Worm (Caenorhabditis elegans) whole organism, L4 larva: Measurements from ENCODE around the gene srh-10.

Experiments used
- F37D6.2 ChIP-seq: sonication (generic microtip); optimal IDR thresholded peaks from 2 replicates; lab custom pipeline; 2016; ENCODE audit warnings: mild to moderate bottlenecking, missing genetic modification characterization, missing compliant biosample characterization
- vab-7 ChIP-seq: fragments of 200-800 bp; sonication (Bioruptor generic); IDR thresholded peaks from 2 replicates; pipeline ENCODE4 v1.3.6; 2022; ENCODE audit warnings: missing genetic modification reagents, missing genetic modification characterization, missing compliant biosample characterization

DNA sequence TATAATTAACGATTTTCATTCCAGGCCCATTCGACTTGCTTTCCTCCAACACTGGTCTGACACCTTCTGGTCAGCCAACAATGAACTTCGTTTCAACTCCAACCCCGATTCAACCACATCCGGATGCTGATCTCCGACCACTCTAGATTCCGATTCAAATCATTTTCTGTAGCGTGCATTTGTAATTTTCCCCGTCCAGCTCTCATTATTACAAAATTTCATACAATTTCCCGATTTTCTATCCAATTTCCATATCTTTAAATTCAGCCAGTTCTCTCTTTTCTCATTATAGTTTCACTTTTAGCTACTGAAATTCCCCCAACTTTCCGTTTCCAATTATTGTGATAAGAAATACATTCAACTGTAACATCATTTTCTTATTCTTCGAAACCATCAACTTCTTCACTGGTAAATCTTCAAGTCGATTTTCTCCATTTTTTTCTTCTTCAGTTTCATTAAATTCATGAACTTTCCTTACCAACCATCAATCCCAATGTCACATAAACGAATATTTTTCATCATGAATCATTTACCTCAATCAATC lies 51.3 kb downstream of the srh-10 start:
- TF ChIP-seq F37D6.2 (tag; lab: Kevin White, UChicago) (no peak), vab-7 (GFP tag; lab: Robert Waterston, UW) (no peak)
